Fruit fly (Drosophila melanogaster) whole organism, prepupa: ENCODE data around the gene Drgx.

Source experiments
- Blimp-1 ChIP-seq: fragments of 200-800 bp; sonication (Bioruptor generic); optimal IDR thresholded peaks from 3 replicates; lab custom pipeline; 2017; ENCODE audit warnings: missing biosample characterization, missing genetic modification characterization, mild to moderate bottlenecking, moderate library complexity, missing genetic modification reagents
- CG10631 ChIP-seq: fragments of 200-800 bp; sonication (Bioruptor generic); optimal IDR thresholded peaks from 2 replicates; lab custom pipeline; 2016; ENCODE audit warnings: missing biosample characterization, missing genetic modification characterization
- CG10669 ChIP-seq: fragments of 200-800 bp; sonication (Bioruptor generic); optimal IDR thresholded peaks from 3 replicates; lab custom pipeline; 2018; ENCODE audit warnings: missing biosample characterization, mild to moderate bottlenecking, missing genetic modification characterization, moderate library complexity
- CG11294 ChIP-seq: fragments of 200-800 bp; sonication (Bioruptor generic); IDR thresholded peaks from 2 replicates; pipeline ENCODE4 v1.3.6; 2022; ENCODE audit warnings: missing biosample characterization, missing genetic modification characterization
- CG11762 ChIP-seq: fragments of 200-800 bp; sonication (Bioruptor generic); optimal IDR thresholded peaks from 3 replicates; lab custom pipeline; 2016; ENCODE audit warnings: missing biosample characterization, missing genetic modification characterization; ENCODE audit not compliant: insufficient read depth
- CG15336 ChIP-seq: fragments of 200-800 bp; sonication (Bioruptor generic); IDR thresholded peaks from 2 replicates; pipeline ENCODE4 v1.3.6; 2022; ENCODE audit warnings: missing biosample characterization, missing genetic modification characterization
- CG16779 ChIP-seq: fragments of 200-800 bp; sonication (Bioruptor generic); optimal IDR thresholded peaks from 3 replicates; lab custom pipeline; 2017; ENCODE audit warnings: missing biosample characterization, mild to moderate bottlenecking, missing genetic modification characterization
- CG3032 ChIP-seq: fragments of 200-800 bp; optimal IDR thresholded peaks from 2 replicates; lab custom pipeline; 2019; ENCODE audit warnings: missing biosample characterization, mild to moderate bottlenecking, missing genetic modification characterization, moderate library complexity
- CG31627 ChIP-seq: fragments of 200-800 bp; sonication (Bioruptor generic); optimal IDR thresholded peaks from 3 replicates; lab custom pipeline; 2016; ENCODE audit warnings: missing biosample characterization, missing genetic modification characterization
- CG32006 ChIP-seq: fragments of 200-800 bp; sonication (Bioruptor generic); optimal IDR thresholded peaks from 3 replicates; lab custom pipeline; 2017; ENCODE audit warnings: missing biosample characterization, mild to moderate bottlenecking, missing genetic modification characterization
- CG34406 ChIP-seq: fragments of 200-800 bp; sonication (Bioruptor generic); optimal IDR thresholded peaks from 3 replicates; lab custom pipeline; 2016; ENCODE audit warnings: missing biosample characterization, missing genetic modification characterization
- CG3919 ChIP-seq: fragments of 200-800 bp; sonication (Bioruptor generic); optimal IDR thresholded peaks from 3 replicates; lab custom pipeline; 2016; ENCODE audit warnings: missing biosample characterization, missing genetic modification characterization
- CG4318 ChIP-seq: fragments of 200-800 bp; sonication (Bioruptor generic); optimal IDR thresholded peaks from 3 replicates; lab custom pipeline; 2017; ENCODE audit warnings: missing biosample characterization, mild to moderate bottlenecking, missing genetic modification characterization
- CG6163 ChIP-seq: fragments of 200-800 bp; sonication (Bioruptor generic); IDR thresholded peaks from 3 replicates; pipeline ENCODE4 v1.3.6; 2022; ENCODE audit warnings: missing biosample characterization, missing genetic modification characterization
- CG6792 ChIP-seq: fragments of 200-800 bp; sonication (Bioruptor generic); optimal IDR thresholded peaks from 3 replicates; lab custom pipeline; 2016; ENCODE audit warnings: missing biosample characterization, missing genetic modification characterization
- CG6808 ChIP-seq: fragments of 200-800 bp; sonication (Bioruptor generic); optimal IDR thresholded peaks from 3 replicates; lab custom pipeline; 2017; ENCODE audit warnings: missing biosample characterization, missing genetic modification characterization, mild to moderate bottlenecking, moderate library complexity, missing genetic modification reagents
- CG6854 ChIP-seq: fragments of 200-800 bp; sonication (Bioruptor generic); optimal IDR thresholded peaks from 2 replicates; lab custom pipeline; 2017; ENCODE audit warnings: missing biosample characterization, mild to moderate bottlenecking, missing genetic modification characterization
- CG7368 ChIP-seq: fragments of 200-800 bp; sonication (Bioruptor generic); optimal IDR thresholded peaks from 3 replicates; lab custom pipeline; 2016; ENCODE audit warnings: missing biosample characterization, missing genetic modification characterization
- CG8319 ChIP-seq: fragments of 200-800 bp; sonication (Bioruptor generic); optimal IDR thresholded peaks from 3 replicates; lab custom pipeline; 2016; ENCODE audit warnings: missing biosample characterization, missing genetic modification characterization
- CG8632 ChIP-seq: fragments of 200-800 bp; sonication (Bioruptor generic); optimal IDR thresholded peaks from 3 replicates; lab custom pipeline; 2016; ENCODE audit warnings: missing biosample characterization, missing genetic modification characterization
- CG9139 ChIP-seq: fragments of 200-800 bp; sonication (Bioruptor generic); optimal IDR thresholded peaks from 3 replicates; lab custom pipeline; 2017; ENCODE audit warnings: missing biosample characterization, mild to moderate bottlenecking, missing genetic modification characterization
- Eip75B ChIP-seq: fragments of 200-800 bp; sonication (Bioruptor generic); optimal IDR thresholded peaks from 3 replicates; lab custom pipeline; 2016; ENCODE audit warnings: missing biosample characterization, missing genetic modification characterization
- Eip78C ChIP-seq: fragments of 200-800 bp; sonication (Bioruptor generic); peaks from one replicate; lab custom pipeline; 2016; ENCODE audit warnings: missing biosample characterization, missing genetic modification characterization
- Eip93F ChIP-seq: fragments of 200-800 bp; sonication (Bioruptor generic); optimal IDR thresholded peaks from 2 replicates; lab custom pipeline; 2016; ENCODE audit warnings: missing biosample characterization, mild to moderate bottlenecking, missing genetic modification characterization
- Ets96B ChIP-seq: fragments of 200-800 bp; optimal IDR thresholded peaks from 2 replicates; lab custom pipeline; 2019; ENCODE audit warnings: missing biosample characterization, mild to moderate bottlenecking, missing genetic modification characterization, moderate library complexity
- Gug ChIP-seq: fragments of 200-800 bp; sonication (Bioruptor generic); IDR thresholded peaks from 2 replicates; pipeline ENCODE4 v1.3.6; 2022; ENCODE audit warnings: missing biosample characterization, missing genetic modification characterization
- Hr39 ChIP-seq: fragments of 200-800 bp; sonication (Bioruptor generic); optimal IDR thresholded peaks from 2 replicates; lab custom pipeline; 2016; ENCODE audit warnings: missing biosample characterization, missing genetic modification characterization
- Hr4 ChIP-seq: fragments of 200-800 bp; sonication (Bioruptor generic); optimal IDR thresholded peaks from 3 replicates; lab custom pipeline; 2016; ENCODE audit warnings: missing biosample characterization, missing genetic modification characterization
- Lpt ChIP-seq: fragments of 200-800 bp; sonication (Bioruptor generic); optimal IDR thresholded peaks from 3 replicates; lab custom pipeline; 2016; ENCODE audit warnings: missing biosample characterization, missing genetic modification characterization
- Met ChIP-seq: fragments of 200-800 bp; sonication (Bioruptor generic); optimal IDR thresholded peaks from 3 replicates; lab custom pipeline; 2016; ENCODE audit warnings: missing biosample characterization, missing genetic modification characterization
- OdsH ChIP-seq: fragments of 200-800 bp; sonication (Bioruptor generic); optimal IDR thresholded peaks from 3 replicates; lab custom pipeline; 2016; ENCODE audit warnings: missing biosample characterization, missing genetic modification characterization
- Smox ChIP-seq: fragments of 200-800 bp; sonication (Bioruptor generic); optimal IDR thresholded peaks from 3 replicates; lab custom pipeline; 2016; ENCODE audit warnings: missing biosample characterization, missing genetic modification characterization
- Sox102F ChIP-seq: fragments of 200-800 bp; sonication (Bioruptor generic); optimal IDR thresholded peaks from 2 replicates; lab custom pipeline; 2016; ENCODE audit warnings: missing biosample characterization, mild to moderate bottlenecking, missing genetic modification characterization
- Sox14 ChIP-seq: fragments of 200-800 bp; sonication (Bioruptor generic); optimal IDR thresholded peaks from 3 replicates; lab custom pipeline; 2016; ENCODE audit warnings: missing biosample characterization, missing genetic modification characterization
- Sox15 ChIP-seq: fragments of 200-800 bp; sonication (Bioruptor generic); optimal IDR thresholded peaks from 3 replicates; lab custom pipeline; 2016; ENCODE audit warnings: missing biosample characterization, missing genetic modification characterization
- achi ChIP-seq: fragments of 200-800 bp; sonication (Bioruptor generic); optimal IDR thresholded peaks from 3 replicates; lab custom pipeline; 2016; ENCODE audit warnings: missing biosample characterization, missing genetic modification characterization
- dsx ChIP-seq: fragments of 200-800 bp; optimal IDR thresholded peaks from 3 replicates; lab custom pipeline; 2019; ENCODE audit warnings: missing biosample characterization, mild to moderate bottlenecking, missing genetic modification characterization, moderate library complexity; ENCODE audit not compliant: poor library complexity, severe bottlenecking
- eg ChIP-seq: fragments of 200-800 bp; sonication (Bioruptor generic); IDR thresholded peaks from 3 replicates; pipeline ENCODE4 v1.3.6; 2022; ENCODE audit warnings: missing biosample characterization, missing genetic modification characterization
- esn ChIP-seq: fragments of 200-800 bp; sonication (Bioruptor generic); optimal IDR thresholded peaks from 2 replicates; lab custom pipeline; 2016; ENCODE audit warnings: missing biosample characterization, mild to moderate bottlenecking, missing genetic modification characterization, moderate library complexity
- fd85E ChIP-seq: fragments of 200-800 bp; sonication (Bioruptor generic); optimal IDR thresholded peaks from 3 replicates; lab custom pipeline; 2016; ENCODE audit warnings: missing biosample characterization, missing genetic modification characterization
- fkh ChIP-seq: fragments of 200-800 bp; sonication (Bioruptor generic); optimal IDR thresholded peaks from 3 replicates; lab custom pipeline; 2017; ENCODE audit warnings: missing biosample characterization, mild to moderate bottlenecking, missing genetic modification characterization, moderate library complexity
- lz ChIP-seq: fragments of 200-800 bp; sonication (Bioruptor generic); optimal IDR thresholded peaks from 3 replicates; lab custom pipeline; 2016; ENCODE audit warnings: missing biosample characterization, missing genetic modification characterization
- net ChIP-seq: fragments of 200-800 bp; sonication (Bioruptor generic); optimal IDR thresholded peaks from 3 replicates; lab custom pipeline; 2016; ENCODE audit warnings: missing biosample characterization, missing genetic modification characterization
- pdm3 ChIP-seq: fragments of 200-800 bp; sonication (Bioruptor generic); optimal IDR thresholded peaks from 3 replicates; lab custom pipeline; 2016; ENCODE audit warnings: missing biosample characterization, missing genetic modification characterization
- salr ChIP-seq, 2 experiments: fragments of 200-800 bp; sonication (Bioruptor generic); optimal IDR thresholded peaks; 3 replicates each; lab custom pipeline; 2016 to 2018; ENCODE audit warnings: missing biosample characterization in 2 of 2, missing genetic modification characterization in 2 of 2, mild to moderate bottlenecking in 1 of 2
- spab ChIP-seq: fragments of 200-800 bp; sonication (Bioruptor generic); optimal IDR thresholded peaks from 2 replicates; lab custom pipeline; 2017; ENCODE audit warnings: missing biosample characterization, mild to moderate bottlenecking, missing genetic modification characterization, missing genetic modification reagents
- svp ChIP-seq: fragments of 200-800 bp; sonication (Bioruptor generic); peaks from one replicate; lab custom pipeline; 2016; ENCODE audit warnings: missing biosample characterization, missing genetic modification characterization
- vri ChIP-seq: fragments of 200-800 bp; sonication (Bioruptor generic); optimal IDR thresholded peaks from 3 replicates; lab custom pipeline; 2016; ENCODE audit warnings: missing biosample characterization, mild to moderate bottlenecking, missing genetic modification characterization

Drgx gene

DNA sequence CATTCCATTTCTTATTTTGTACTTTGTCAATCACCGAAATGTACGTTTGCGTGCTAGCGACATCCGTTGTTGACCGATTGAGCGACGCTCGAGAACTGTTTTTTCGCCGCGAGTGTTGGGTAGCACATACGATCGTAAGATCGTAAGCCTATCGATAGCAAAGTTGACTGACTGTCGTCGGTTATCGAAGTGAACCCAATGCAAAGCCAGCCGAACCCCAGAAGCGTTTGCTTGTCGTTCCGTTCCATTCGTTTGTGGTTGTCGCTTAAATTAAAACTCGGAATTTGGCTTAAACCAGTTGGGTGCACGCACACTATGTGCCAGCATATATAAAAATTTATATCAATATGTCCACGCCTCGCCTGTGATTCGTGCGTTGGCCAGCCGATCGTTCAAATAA is 16.5 kb upstream of the Drgx start:
- TF ChIP-seq eg (GFP tag; lab: Robert Waterston, UW) (0 out of 3 replicates have a peak, but pooled peaks have one; percentile 15), Ets96B (tag; lab: Kevin White, UChicago) (no peak), CG6163 (GFP tag; lab: Robert Waterston, UW) (0 out of 3 replicates have a peak, but pooled peaks have one; percentile 29), lz (GFP tag; lab: Kevin White, UChicago) (no peak), Sox102F (GFP tag; lab: Kevin White, UChicago) (no peak), Eip93F (GFP tag; lab: Kevin White, UChicago) (no peak), svp (GFP tag; lab: Kevin White, UChicago) (peak; percentile 81), Gug (no peak), CG7368 (no peak), Eip78C (GFP tag; lab: Kevin White, UChicago) (peak; percentile 7), CG6808 (no peak)
- TF ChIP-seq, all 60 proteins: peak for 4

dm6 chr2L:3647521-3648172 is 14.9 kb upstream of the Drgx start:
- TF ChIP-seq CG3032 (tag; lab: Kevin White, UChicago) (no peak), OdsH (peak; percentile 61), eg (GFP tag; lab: Robert Waterston, UW) (peak; percentile 73), Gug (peak; percentile 43), CG34406 (GFP tag; lab: Kevin White, UChicago) (peak; percentile 33), CG3919 (GFP tag; lab: Kevin White, UChicago) (peak; percentile 38), CG9139 (GFP tag; lab: Kevin White, UChicago) (no peak), CG4318 (GFP tag; lab: Kevin White, UChicago) (peak; percentile 4), Smox (GFP tag; lab: Kevin White, UChicago) (peak; percentile 39), CG11294 (GFP tag; lab: Robert Waterston, UW) (no peak; the same call in 1 of the 2 replicates), CG6854 (no peak), pdm3 (peak; percentile 60), Sox14 (GFP tag; lab: Kevin White, UChicago) (peak; percentile 65), salr (GFP tag; optimal IDR thresholded peaks at IDR 0.05; lab: Kevin White, UChicago) (no peak), dsx (GFP tag; lab: Kevin White, UChicago) (peak; percentile 1), CG16779 (tag; lab: Kevin White, UChicago) (peak; percentile 5), svp (GFP tag; lab: Kevin White, UChicago) (peak; percentile 80), CG11762 (GFP tag; lab: Kevin White, UChicago) (peak; percentile 36), spab (GFP tag; lab: Kevin White, UChicago) (no peak), CG6792 (no peak), esn (peak; percentile 76), achi (peak; percentile 10), CG31627 (GFP tag; lab: Kevin White, UChicago) (peak; percentile 33), Hr39 (GFP tag; lab: Kevin White, UChicago) (peak; percentile 34), Met (GFP tag; lab: Kevin White, UChicago) (peak; percentile 44), Lpt (GFP tag; lab: Kevin White, UChicago) (no peak), Ets96B (tag; lab: Kevin White, UChicago) (peak; percentile 23), CG10669 (GFP tag; lab: Kevin White, UChicago) (no peak), fd85E (no peak), net (GFP tag; lab: Kevin White, UChicago) (peak; percentile 26), Sox15 (no peak), CG32006 (peak; percentile 59), Eip75B (GFP tag; lab: Kevin White, UChicago) (no peak), CG7368 (peak; percentile 35), Blimp-1 (GFP tag; lab: Kevin White, UChicago) (no peak), CG6808 (no peak), Eip78C (GFP tag; lab: Kevin White, UChicago) (peak; percentile 47), CG10631 (peak; percentile 12), CG15336 (peak; percentile 35; the same call in 1 of the 2 replicates), CG8632 (GFP tag; lab: Kevin White, UChicago) (peak; percentile 13), fkh (GFP tag; lab: Kevin White, UChicago) (peak; percentile 46), Hr4 (GFP tag; lab: Kevin White, UChicago) (peak; percentile 46), vri (GFP tag; lab: Kevin White, UChicago) (peak; percentile 86), CG8319 (no peak)
